Worm (Caenorhabditis elegans) whole organism, early embryonic: ENCODE data around the gene C36E8.6.

Experiments
- B0310.2 ChIP-seq: sonication (generic microtip); optimal IDR thresholded peaks from 2 replicates; lab custom pipeline; 2016; ENCODE audit warnings: mild to moderate bottlenecking, missing genetic modification characterization, missing compliant biosample characterization
- F13C5.2 ChIP-seq: sonication (generic microtip); optimal IDR thresholded peaks from 2 replicates; lab custom pipeline; 2017; ENCODE audit warnings: mild to moderate bottlenecking, missing genetic modification characterization, inconsistent platforms, missing compliant biosample characterization
- ama-1 ChIP-seq: fragments of 150-350 bp; optimal IDR thresholded peaks from 2 replicates; lab custom pipeline; 2014
- ceh-13 ChIP-seq: fragments of 200-800 bp; sonication (Bioruptor generic); optimal IDR thresholded peaks from 2 replicates; lab custom pipeline; 2018; ENCODE audit warnings: mild to moderate bottlenecking, missing genetic modification characterization, missing compliant biosample characterization
- hmbx-1 ChIP-seq: sonication (generic microtip); optimal IDR thresholded peaks from 2 replicates; lab custom pipeline; 2016; ENCODE audit warnings: mild to moderate bottlenecking, missing genetic modification characterization, missing compliant biosample characterization
- scrt-1 ChIP-seq: fragments of 200-800 bp; sonication (Bioruptor generic); IDR thresholded peaks from 2 replicates; pipeline ENCODE4 v1.3.6; 2022; ENCODE audit warnings: missing genetic modification characterization, missing compliant biosample characterization
- tbx-37 ChIP-seq: fragments of 200-800 bp; sonication (Bioruptor generic); conservative IDR thresholded peaks from 2 replicates; pipeline ENCODE4 v1.3.6; 2022; ENCODE audit warnings: missing genetic modification reagents, missing genetic modification characterization, missing compliant biosample characterization

- TF ChIP-seq tbx-37 (GFP tag; lab: Robert Waterston, UW) (no peak), hmbx-1 (no peak), ama-1 (lab: Kevin White, UChicago) (no peak), B0310.2 (tag; lab: Kevin White, UChicago) (no peak), scrt-1 (no peak), F13C5.2 (tag; lab: Kevin White, UChicago) (no peak), ceh-13 (GFP tag; lab: Kevin White, UChicago) (no peak)
These were observed 33.0 kb upstream of the C36E8.6 start for ce11 chrIII:3954828-3955227.
